Worm (Caenorhabditis elegans) whole organism, early embryonic: ENCODE measurements around the gene F20A1.2.

Experiments used
- B0310.2 ChIP-seq: sonication (generic microtip); optimal IDR thresholded peaks from 2 replicates; lab custom pipeline; 2016; ENCODE audit warnings: mild to moderate bottlenecking, missing genetic modification characterization, missing compliant biosample characterization
- F13C5.2 ChIP-seq: sonication (generic microtip); optimal IDR thresholded peaks from 2 replicates; lab custom pipeline; 2017; ENCODE audit warnings: mild to moderate bottlenecking, missing genetic modification characterization, inconsistent platforms, missing compliant biosample characterization
- aly-1 ChIP-seq: sonication (generic microtip); optimal IDR thresholded peaks from 2 replicates; lab custom pipeline; 2016; ENCODE audit warnings: missing genetic modification characterization, missing compliant biosample characterization
- ama-1 ChIP-seq: fragments of 150-350 bp; optimal IDR thresholded peaks from 2 replicates; lab custom pipeline; 2014
- ceh-13 ChIP-seq: fragments of 200-800 bp; sonication (Bioruptor generic); optimal IDR thresholded peaks from 2 replicates; lab custom pipeline; 2018; ENCODE audit warnings: mild to moderate bottlenecking, missing genetic modification characterization, missing compliant biosample characterization
- ceh-36 ChIP-seq: sonication (generic microtip); optimal IDR thresholded peaks from 2 replicates; lab custom pipeline; 2016; ENCODE audit warnings: missing genetic modification characterization, inconsistent platforms, missing compliant biosample characterization
- ets-7 ChIP-seq: sonication (generic microtip); optimal IDR thresholded peaks from 2 replicates; lab custom pipeline; 2016; ENCODE audit warnings: missing genotype, missing genetic modification characterization, missing compliant biosample characterization
- flt-1 ChIP-seq: fragments of 200-800 bp; sonication (Bioruptor generic); IDR thresholded peaks from 2 replicates; pipeline ENCODE4 v1.3.6; 2022; ENCODE audit warnings: missing genetic modification characterization, missing compliant biosample characterization
- hmbx-1 ChIP-seq: sonication (generic microtip); optimal IDR thresholded peaks from 2 replicates; lab custom pipeline; 2016; ENCODE audit warnings: mild to moderate bottlenecking, missing genetic modification characterization, missing compliant biosample characterization
- hmg-4 ChIP-seq: fragments of 200-800 bp; sonication (Bioruptor generic); optimal IDR thresholded peaks from 2 replicates; lab custom pipeline; 2018; ENCODE audit warnings: mild to moderate bottlenecking, missing genetic modification characterization, missing compliant biosample characterization
- hnd-1 ChIP-seq: sonication (generic microtip); optimal IDR thresholded peaks from 2 replicates; lab custom pipeline; 2016; ENCODE audit warnings: missing genetic modification characterization, missing compliant biosample characterization
- pes-1 ChIP-seq: fragments of 200-800 bp; sonication (Bioruptor generic); IDR thresholded peaks from 2 replicates; pipeline ENCODE4 v1.3.6; 2022; ENCODE audit warnings: missing genetic modification reagents, missing genetic modification characterization, missing compliant biosample characterization
- scrt-1 ChIP-seq: fragments of 200-800 bp; sonication (Bioruptor generic); IDR thresholded peaks from 2 replicates; pipeline ENCODE4 v1.3.6; 2022; ENCODE audit warnings: missing genetic modification characterization, missing compliant biosample characterization
- sea-1 ChIP-seq: fragments of 200-800 bp; sonication (Bioruptor generic); conservative IDR thresholded peaks from 2 replicates; pipeline ENCODE4 v1.3.6; 2022; ENCODE audit warnings: missing genetic modification characterization, missing compliant biosample characterization
- tbx-11 ChIP-seq: fragments of 200-800 bp; sonication (Bioruptor generic); IDR thresholded peaks from 2 replicates; pipeline ENCODE4 v1.3.6; 2022; ENCODE audit warnings: missing genetic modification characterization, missing compliant biosample characterization
- tbx-37 ChIP-seq: fragments of 200-800 bp; sonication (Bioruptor generic); conservative IDR thresholded peaks from 2 replicates; pipeline ENCODE4 v1.3.6; 2022; ENCODE audit warnings: missing genetic modification reagents, missing genetic modification characterization, missing compliant biosample characterization
- tra-4 ChIP-seq: sonication (generic microtip); optimal IDR thresholded peaks from 2 replicates; lab custom pipeline; 2017; ENCODE audit warnings: missing genetic modification characterization, missing compliant biosample characterization

The F20A1.2 gene

DNA sequence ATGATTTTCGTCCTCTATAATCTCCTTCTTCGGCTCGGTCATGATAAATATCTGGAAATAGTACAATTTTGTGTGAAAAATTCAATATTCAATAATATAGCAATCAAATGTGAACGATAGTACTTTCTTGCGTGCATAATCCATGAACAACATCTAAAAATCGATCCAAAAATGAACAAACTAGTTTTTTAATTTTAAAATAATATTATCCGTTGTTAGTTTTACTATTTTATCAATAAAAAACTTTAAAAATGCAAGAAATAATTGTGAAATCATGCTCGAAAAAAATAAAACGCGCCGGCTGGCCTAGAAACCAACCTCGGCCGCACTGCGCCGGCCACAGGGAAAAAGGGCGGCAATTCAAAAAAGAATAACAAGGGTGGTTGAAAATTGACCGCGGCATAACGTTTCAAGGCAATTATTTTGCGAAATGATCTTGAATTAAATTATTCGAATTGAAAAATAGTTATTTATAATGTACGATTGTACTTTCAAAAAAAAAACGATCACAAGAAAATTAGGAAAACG is 38.6 kb downstream of the F20A1.2 start, which contains the start of gene mys-1:
mys-1 (minus strand) TSS at position 51 of the 528 bp plus-strand sequence.
- TF ChIP-seq ceh-13 (GFP tag; lab: Kevin White, UChicago) (no peak), flt-1 (GFP tag; lab: Robert Waterston, UW) (no peak), ets-7 (no peak), ceh-36 (tag; lab: Kevin White, UChicago) (no peak), hmbx-1 (no peak), hnd-1 (tag; lab: Kevin White, UChicago) (no peak), tbx-11 (GFP tag; lab: Robert Waterston, UW) (no peak), aly-1 (no peak), tra-4 (tag; lab: Kevin White, UChicago) (no peak), F13C5.2 (tag; lab: Kevin White, UChicago) (peak; percentile 39), B0310.2 (tag; lab: Kevin White, UChicago) (no peak), tbx-37 (GFP tag; lab: Robert Waterston, UW) (peak; percentile 67), pes-1 (GFP tag; lab: Robert Waterston, UW) (no peak; the same call in 1 of the 2 replicates), ama-1 (lab: Kevin White, UChicago) (no peak), hmg-4 (peak; percentile 43), scrt-1 (no peak), sea-1 (GFP tag; lab: Robert Waterston, UW) (no peak)

DNA sequence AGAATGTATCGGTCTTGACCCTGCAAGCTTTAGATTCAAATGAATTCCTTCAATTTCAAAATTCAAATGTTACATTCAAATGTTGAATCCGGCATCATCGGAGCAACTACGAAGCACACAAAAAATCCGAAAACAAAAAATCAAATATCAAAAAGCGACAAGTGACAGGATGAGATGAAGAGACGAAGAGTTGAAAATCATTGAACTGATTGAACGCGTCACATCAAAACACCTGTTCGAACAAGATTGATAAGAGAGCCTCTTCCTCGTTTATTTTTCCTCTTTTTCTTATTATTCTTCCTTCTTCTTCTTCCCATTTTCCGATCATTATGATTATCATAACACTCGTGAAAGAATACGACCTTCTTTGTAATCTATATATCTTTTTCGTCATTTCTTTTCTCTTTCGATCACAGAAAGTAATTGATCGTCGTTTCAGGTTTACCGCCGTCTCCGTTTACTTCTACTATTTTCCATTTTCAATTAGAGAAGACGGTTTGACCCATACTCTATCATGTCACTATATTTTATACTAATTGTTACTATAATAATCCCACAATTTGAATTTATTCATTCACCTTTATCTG is 39.5 kb downstream of the F20A1.2 start, which contains the start of gene VC5.2:
VC5.2 (plus strand) TSS at position 439 of the 587 bp plus-strand sequence.
- no peak for TF ChIP-seq sea-1 (GFP tag; lab: Robert Waterston, UW)
- TF ChIP-seq tbx-37 (GFP tag; lab: Robert Waterston, UW), result no peak
- no peak for TF ChIP-seq aly-1
- TF ChIP-seq ceh-36 (tag; lab: Kevin White, UChicago), result no peak
- no peak for TF ChIP-seq ama-1 (lab: Kevin White, UChicago)
- TF ChIP-seq flt-1 (GFP tag; lab: Robert Waterston, UW), result no peak
- TF ChIP-seq ceh-13 (GFP tag; lab: Kevin White, UChicago), result no peak
- TF ChIP-seq hmbx-1, result no peak
- TF ChIP-seq hnd-1 (tag; lab: Kevin White, UChicago), result no peak
- TF ChIP-seq tra-4 (tag; lab: Kevin White, UChicago), result no peak
- no peak for TF ChIP-seq pes-1 (GFP tag; lab: Robert Waterston, UW)
- TF ChIP-seq B0310.2 (tag; lab: Kevin White, UChicago), result no peak
- TF ChIP-seq ets-7, result no peak
- TF ChIP-seq F13C5.2 (tag; lab: Kevin White, UChicago), result no peak
- TF ChIP-seq scrt-1, result no peak

DNA sequence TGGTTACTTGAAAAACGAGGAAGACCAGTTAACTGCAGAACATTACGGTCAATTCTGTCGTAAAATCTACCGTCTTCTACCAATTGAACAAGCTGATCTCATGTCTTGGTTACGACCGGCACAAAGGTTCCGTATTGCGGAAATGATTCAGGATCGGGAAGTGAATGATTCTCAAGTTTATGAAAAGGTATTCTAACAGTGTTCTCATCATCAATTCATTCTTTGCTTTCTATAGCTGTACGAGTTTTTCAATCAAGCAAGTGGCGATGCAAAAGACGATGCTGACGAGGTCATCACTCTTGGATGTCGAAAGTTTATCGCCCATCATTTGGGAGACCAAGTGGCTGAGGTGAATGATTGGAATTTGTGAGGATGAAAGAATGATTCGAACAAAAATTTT is 41.2 kb downstream of the F20A1.2 start:
- TF ChIP-seq B0310.2 (tag; lab: Kevin White, UChicago), result no peak
- TF ChIP-seq aly-1, result no peak
- TF ChIP-seq ceh-13 (GFP tag; lab: Kevin White, UChicago), result no peak
- no peak for TF ChIP-seq scrt-1
- TF ChIP-seq hmbx-1, result no peak
- no peak for TF ChIP-seq hmg-4
- TF ChIP-seq pes-1 (GFP tag; lab: Robert Waterston, UW), result no peak
- TF ChIP-seq hnd-1 (tag; lab: Kevin White, UChicago), result no peak
- no peak for TF ChIP-seq ceh-36 (tag; lab: Kevin White, UChicago)
- no peak for TF ChIP-seq F13C5.2 (tag; lab: Kevin White, UChicago)
- TF ChIP-seq sea-1 (GFP tag; lab: Robert Waterston, UW), result no peak

DNA sequence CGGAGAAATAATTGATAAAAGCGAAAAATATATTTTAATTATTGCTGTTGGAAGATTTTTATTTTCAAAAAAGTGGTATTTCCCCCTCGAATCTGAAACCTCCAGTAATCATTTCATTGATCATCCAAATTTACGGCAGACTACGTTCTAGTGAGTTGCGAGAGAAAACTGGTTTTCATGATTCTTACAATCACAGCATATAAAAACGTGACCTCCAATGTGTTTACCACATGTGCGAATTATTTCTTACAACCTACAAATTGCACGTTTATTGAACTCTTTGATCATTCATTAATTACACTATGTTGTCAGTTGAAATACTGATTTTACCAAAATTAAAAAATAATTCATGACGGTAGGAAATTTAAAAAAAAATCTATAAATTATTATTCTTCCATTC is 43.1 kb downstream of the F20A1.2 start:
- no peak for TF ChIP-seq sea-1 (GFP tag; lab: Robert Waterston, UW)
- TF ChIP-seq aly-1, result no peak
- TF ChIP-seq tbx-11 (GFP tag; lab: Robert Waterston, UW), result no peak
- TF ChIP-seq ets-7, result no peak

DNA sequence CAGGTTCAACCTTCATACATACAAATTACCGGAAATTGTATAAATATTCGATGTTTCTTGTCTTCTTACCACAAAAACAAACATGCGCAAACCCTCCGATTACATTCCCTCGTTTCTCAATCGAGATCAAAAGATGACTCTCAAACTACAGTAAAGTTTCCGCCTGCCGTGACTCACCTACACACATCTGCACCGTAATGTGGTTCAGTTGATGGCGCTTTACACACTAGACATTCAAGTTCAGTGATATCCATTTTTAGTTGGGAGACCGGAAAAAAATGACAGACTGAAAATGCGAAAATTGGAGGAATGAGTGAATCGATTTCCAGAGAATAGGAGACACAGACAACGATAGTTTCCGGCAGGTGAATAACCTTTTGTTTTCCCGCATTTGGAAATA is 45.2 kb downstream of the F20A1.2 start, which contains the start of gene nhr-286:
nhr-286 (minus strand) TSS at position 324 of the 400 bp plus-strand sequence.
- TF ChIP-seq F13C5.2 (tag; lab: Kevin White, UChicago) (no peak), hnd-1 (tag; lab: Kevin White, UChicago) (no peak), hmbx-1 (no peak), ceh-13 (GFP tag; lab: Kevin White, UChicago) (no peak), sea-1 (GFP tag; lab: Robert Waterston, UW) (no peak), ama-1 (lab: Kevin White, UChicago) (no peak), ets-7 (no peak), hmg-4 (no peak), aly-1 (no peak), B0310.2 (tag; lab: Kevin White, UChicago) (no peak), tra-4 (tag; lab: Kevin White, UChicago) (no peak), flt-1 (GFP tag; lab: Robert Waterston, UW) (no peak), scrt-1 (no peak), pes-1 (GFP tag; lab: Robert Waterston, UW) (no peak), ceh-36 (tag; lab: Kevin White, UChicago) (no peak), tbx-11 (GFP tag; lab: Robert Waterston, UW) (no peak)

DNA sequence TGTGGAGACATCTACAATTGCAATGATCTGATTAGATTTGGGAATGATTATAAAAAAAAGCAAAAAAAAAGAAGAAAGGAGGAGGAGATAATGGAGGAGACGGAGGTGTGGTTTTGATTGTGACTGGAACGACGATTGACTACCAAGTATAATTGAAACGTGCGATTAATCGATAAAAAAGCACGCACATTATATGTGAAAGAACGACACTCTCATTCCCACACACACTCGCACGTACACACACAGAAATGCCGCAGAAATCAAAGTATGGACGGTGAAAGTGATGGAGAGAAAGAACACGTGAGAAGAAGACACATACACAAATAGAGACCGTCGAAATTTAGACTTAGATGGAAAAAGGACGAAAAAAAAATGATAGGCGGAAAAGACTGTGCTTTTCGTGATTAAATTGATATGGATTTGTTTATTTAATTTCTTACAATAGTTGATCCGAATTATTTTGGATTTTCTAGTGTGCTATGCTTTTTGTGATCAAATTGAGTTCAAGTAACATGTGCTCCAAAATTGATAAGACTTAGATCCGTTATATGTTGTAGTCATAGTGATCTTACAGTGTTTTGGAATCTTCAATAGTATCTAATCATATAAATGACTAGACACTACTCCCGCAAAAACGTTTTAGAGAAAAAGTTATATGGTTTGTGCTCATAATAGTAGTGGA is 47.8 kb downstream of the F20A1.2 start, which contains the start of gene nhr-135:
nhr-135 (minus strand) TSS at position 51 of the 682 bp plus-strand sequence.
- no peak for TF ChIP-seq sea-1 (GFP tag; lab: Robert Waterston, UW)
- no peak for TF ChIP-seq pes-1 (GFP tag; lab: Robert Waterston, UW)
